Worm (Caenorhabditis elegans): ENCODE measurements around the gene col-184.

col-184 gene

ce11 chrX:13442446-13442845 lies 26.8 kb upstream of the col-184 start (continued):
- TF ChIP-seq cebp-1 (GFP tag; IDR thresholded peaks at IDR 0.05) = 0 out of 2 replicates have a peak, but pooled peaks have one; percentile 9
- no peak for TF ChIP-seq cebp-1 (tag; optimal IDR thresholded peaks at IDR 0.05)
- peak; percentile 50; the same call in 1 of the 2 replicates for TF ChIP-seq Y53F4B.3 (GFP tag; IDR thresholded peaks at IDR 0.05)
- peak; percentile 53 for TF ChIP-seq snpc-1.3 (tag; optimal IDR thresholded peaks at IDR 0.05; ENCODE audit: insufficient read depth)
- no peak for TF ChIP-seq ztf-6 (GFP tag; IDR thresholded peaks at IDR 0.05)
- TF ChIP-seq attf-5 (GFP tag; optimal IDR thresholded peaks at IDR 0.05) = no peak
- TF ChIP-seq F55B11.4 (tag; optimal IDR thresholded peaks at IDR 0.05; ENCODE audit: borderline replicate concordance, insufficient read depth) = no peak
- TF ChIP-seq sea-2 (GFP tag; IDR thresholded peaks at IDR 0.05) = no peak
- TF ChIP-seq zfh-2 (GFP tag; conservative IDR thresholded peaks at IDR 0.05) = peak; percentile 40; the same call in 1 of the 2 replicates
- TF ChIP-seq nhr-179 (tag; optimal IDR thresholded peaks at IDR 0.05) = peak; percentile 32
- TF ChIP-seq ekl-4 (GFP tag; IDR thresholded peaks at IDR 0.05) = peak; percentile 51; the same call in 1 of the 2 replicates
- TF ChIP-seq lir-1 (GFP tag; conservative IDR thresholded peaks at IDR 0.05) = no peak
- TF ChIP-seq T26A5.8 (tag; optimal IDR thresholded peaks at IDR 0.05) = no peak
- TF ChIP-seq Y95B8A.8 (GFP tag; IDR thresholded peaks at IDR 0.05) = no peak
- TF ChIP-seq nhr-80 (tag; optimal IDR thresholded peaks at IDR 0.05) = peak; percentile 41
- no peak for TF ChIP-seq nhr-120 (GFP tag; IDR thresholded peaks at IDR 0.05)
- TF ChIP-seq Y79H2A.3 (GFP tag; conservative IDR thresholded peaks at IDR 0.05) = no peak
- TF ChIP-seq F52B5.7 (tag; optimal IDR thresholded peaks at IDR 0.05) = no peak
- TF ChIP-seq F49E8.2 (tag; optimal IDR thresholded peaks at IDR 0.05; ENCODE audit: insufficient read depth) = no peak
- no peak for TF ChIP-seq ztf-25 (GFP tag; IDR thresholded peaks at IDR 0.05)
- no peak for TF ChIP-seq nfya-2 (GFP tag; IDR thresholded peaks at IDR 0.05)
- TF ChIP-seq repo-1 (tag; optimal IDR thresholded peaks at IDR 0.05) = no peak
- peak; percentile 13 for TF ChIP-seq zim-3 (tag; optimal IDR thresholded peaks at IDR 0.05)
- TF ChIP-seq snpc-1.1 (tag; optimal IDR thresholded peaks at IDR 0.05; ENCODE audit: insufficient read depth) = no peak
- no peak for TF ChIP-seq mel-28 (tag; optimal IDR thresholded peaks at IDR 0.05; ENCODE audit: borderline replicate concordance)
- peak; percentile 48 for TF ChIP-seq attf-3 (GFP tag; conservative IDR thresholded peaks at IDR 0.05)
- TF ChIP-seq him-1 (tag; optimal IDR thresholded peaks at IDR 0.05) = peak; percentile 79
- no peak for TF ChIP-seq attf-6 (GFP tag; IDR thresholded peaks at IDR 0.05)
- no peak for TF ChIP-seq hrde-1 (tag; optimal IDR thresholded peaks at IDR 0.05; ENCODE audit: borderline replicate concordance)
- TF ChIP-seq rcor-1 (GFP tag; IDR thresholded peaks at IDR 0.05) = peak; percentile 68
- no peak for TF ChIP-seq let-607 (tag; optimal IDR thresholded peaks at IDR 0.05)
- TF ChIP-seq C06A6.2 (GFP tag; conservative IDR thresholded peaks at IDR 0.05) = 0 out of 2 replicates have a peak, but pooled peaks have one; percentile 34
- no peak for TF ChIP-seq egrh-3 (GFP tag; IDR thresholded peaks at IDR 0.05)
- peak; percentile 92 for TF ChIP-seq tbp1 (GFP tag; optimal IDR thresholded peaks at IDR 0.05)
- TF ChIP-seq Y67H2A.10 (GFP tag; conservative IDR thresholded peaks at IDR 0.05) = no peak
- no peak for TF ChIP-seq lag-1 (GFP tag; IDR thresholded peaks at IDR 0.05)
- peak; percentile 65 for TF ChIP-seq mcd-1 (GFP tag; IDR thresholded peaks at IDR 0.05)
- no peak for TF ChIP-seq dpl-1 (GFP tag; optimal IDR thresholded peaks at IDR 0.05)
- peak; percentile 9 for TF ChIP-seq snpc-4 (GFP tag; optimal IDR thresholded peaks at IDR 0.05)
- peak in 3 of 4 experiments; percentile 31 to 65 (median 41) for TF ChIP-seq snpc-4 (tag; optimal IDR thresholded peaks at IDR 0.05)
- TF ChIP-seq lin-26 (GFP tag; IDR thresholded peaks at IDR 0.05) = peak; percentile 84
- TF ChIP-seq ceh-27 (GFP tag; optimal IDR thresholded peaks at IDR 0.05) = peak; percentile 57
- no peak for TF ChIP-seq cebp-2 (GFP tag; IDR thresholded peaks at IDR 0.05)
- no peak for TF ChIP-seq nhr-27 (tag; optimal IDR thresholded peaks at IDR 0.05)
- TF ChIP-seq hmg-1.2 (GFP tag; IDR thresholded peaks at IDR 0.05) = peak; percentile 78
- TF ChIP-seq Y53G8AR.9 (GFP tag; conservative IDR thresholded peaks at IDR 0.05) = 0 out of 2 replicates have a peak, but pooled peaks have one; percentile 35
- TF ChIP-seq die-1 (tag; optimal IDR thresholded peaks at IDR 0.05) = peak; percentile 79
- no peak for TF ChIP-seq ztf-3 (GFP tag; optimal IDR thresholded peaks at IDR 0.05)
